Fruit fly (Drosophila melanogaster) whole organism, adult: ENCODE data around the gene CG13998.

Experiments
- CG11617 ChIP-seq: fragments of 200-800 bp; sonication (Bioruptor generic); optimal IDR thresholded peaks from 2 replicates; lab custom pipeline; 2017; ENCODE audit warnings: mild to moderate bottlenecking, missing biosample characterization, missing genetic modification reagents, missing genetic modification characterization
- CG12768 ChIP-seq: fragments of 200-800 bp; sonication (Bioruptor generic); optimal IDR thresholded peaks from 2 replicates; lab custom pipeline; 2017; ENCODE audit warnings: missing biosample characterization, missing genetic modification characterization, mild to moderate bottlenecking, moderate library complexity, missing genetic modification reagents
- CG14711 ChIP-seq: fragments of 200-800 bp; sonication (Bioruptor generic); optimal IDR thresholded peaks from 2 replicates; lab custom pipeline; 2018; ENCODE audit warnings: missing biosample characterization, mild to moderate bottlenecking, missing genetic modification characterization, moderate library complexity
- CG1620 ChIP-seq: fragments of 200-800 bp; sonication (Bioruptor generic); optimal IDR thresholded peaks from 2 replicates; lab custom pipeline; 2016; ENCODE audit warnings: missing biosample characterization, missing genetic modification characterization
- CG33017 ChIP-seq: fragments of 200-800 bp; sonication (Bioruptor generic); optimal IDR thresholded peaks from 2 replicates; lab custom pipeline; 2018; ENCODE audit warnings: missing biosample characterization, mild to moderate bottlenecking, missing genetic modification characterization, moderate library complexity
- CG5204 ChIP-seq: fragments of 200-800 bp; sonication (Bioruptor generic); optimal IDR thresholded peaks from 2 replicates; lab custom pipeline; 2016; ENCODE audit warnings: missing biosample characterization, missing genetic modification characterization
- CG7045 ChIP-seq: fragments of 200-800 bp; sonication (Bioruptor generic); optimal IDR thresholded peaks from 2 replicates; lab custom pipeline; 2017; ENCODE audit warnings: missing biosample characterization, mild to moderate bottlenecking, missing genetic modification characterization
- CG7101 ChIP-seq: fragments of 200-800 bp; sonication (Bioruptor generic); optimal IDR thresholded peaks from 2 replicates; lab custom pipeline; 2018; ENCODE audit warnings: missing biosample characterization, mild to moderate bottlenecking, missing genetic modification characterization, moderate library complexity
- Clk ChIP-seq: fragments of 200-800 bp; sonication (Bioruptor generic); optimal IDR thresholded peaks from 2 replicates; lab custom pipeline; 2017; ENCODE audit warnings: missing biosample characterization, missing genetic modification characterization
- Crg-1 ChIP-seq: fragments of 200-800 bp; sonication (Bioruptor generic); optimal IDR thresholded peaks from 2 replicates; lab custom pipeline; 2016; ENCODE audit warnings: missing biosample characterization, missing genetic modification characterization
- Hr96 ChIP-seq: fragments of 200-800 bp; sonication (Bioruptor generic); optimal IDR thresholded peaks from 2 replicates; lab custom pipeline; 2016; ENCODE audit warnings: missing biosample characterization, missing genetic modification characterization
- Mnt ChIP-seq: fragments of 200-800 bp; sonication (Bioruptor generic); optimal IDR thresholded peaks from 2 replicates; lab custom pipeline; 2016; ENCODE audit warnings: missing biosample characterization, mild to moderate bottlenecking, missing genetic modification characterization
- bab1 ChIP-seq: fragments of 200-800 bp; sonication (Bioruptor generic); optimal IDR thresholded peaks from 3 replicates; lab custom pipeline; 2019; ENCODE audit warnings: missing biosample characterization, mild to moderate bottlenecking, missing genetic modification characterization, moderate library complexity
- cic ChIP-seq: fragments of 200-800 bp; sonication (Bioruptor generic); optimal IDR thresholded peaks from 2 replicates; lab custom pipeline; 2017; ENCODE audit warnings: missing biosample characterization, mild to moderate bottlenecking, missing genetic modification characterization, moderate library complexity
- cnc ChIP-seq, 2 experiments: fragments of >200 bp; optimal IDR thresholded peaks; 2 replicates each; lab custom pipeline; 2017
- kay ChIP-seq: fragments of 200-800 bp; sonication (Bioruptor generic); peaks from one replicate; lab custom pipeline; 2016; ENCODE audit warnings: missing biosample characterization, missing genetic modification characterization, borderline replicate concordance
- ovo ChIP-seq: fragments of 200-800 bp; sonication (Bioruptor generic); optimal IDR thresholded peaks from 2 replicates; lab custom pipeline; 2016; ENCODE audit warnings: missing biosample characterization, missing genetic modification characterization
- pad ChIP-seq: fragments of 200-800 bp; sonication (Bioruptor generic); optimal IDR thresholded peaks from 3 replicates; lab custom pipeline; 2017; ENCODE audit warnings: missing biosample characterization, missing genetic modification characterization, mild to moderate bottlenecking, moderate library complexity, missing genetic modification reagents
- tj ChIP-seq: fragments of 200-800 bp; sonication (Bioruptor generic); optimal IDR thresholded peaks from 3 replicates; lab custom pipeline; 2017; ENCODE audit warnings: missing biosample characterization, mild to moderate bottlenecking, missing genetic modification characterization, moderate library complexity
- toe ChIP-seq: fragments of 200-800 bp; sonication (Bioruptor generic); optimal IDR thresholded peaks from 2 replicates; lab custom pipeline; 2016; ENCODE audit warnings: missing biosample characterization, missing genetic modification characterization

The CG13998 gene

DNA sequence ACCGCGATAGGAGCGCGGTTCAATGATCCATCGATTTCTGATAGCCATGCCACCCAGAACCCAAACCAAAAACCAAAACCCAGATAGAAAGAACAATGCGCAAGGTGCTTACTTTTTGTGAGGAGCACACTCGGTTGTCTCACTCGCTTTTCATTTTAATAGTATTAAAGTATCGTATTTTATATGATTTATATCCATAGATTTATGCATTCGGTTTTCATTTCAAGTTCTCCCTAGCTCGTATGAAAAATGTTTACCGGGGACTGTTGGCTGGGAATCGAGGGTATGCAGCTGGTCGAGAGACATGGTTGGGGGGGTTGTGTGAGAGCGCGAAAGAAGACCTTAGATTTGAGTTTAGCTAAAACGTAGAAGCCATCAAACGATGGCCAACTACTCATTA, 15.4 kb upstream of the CG13998 start:
- TF ChIP-seq CG14711 (tag; lab: Kevin White, UChicago), result no peak
- TF ChIP-seq CG7101, result no peak
- TF ChIP-seq CG33017 (tag; lab: Kevin White, UChicago), result no peak
- no peak for TF ChIP-seq CG7045 (GFP tag; lab: Kevin White, UChicago)
- TF ChIP-seq toe (GFP tag; lab: Kevin White, UChicago), result no peak
- no peak for TF ChIP-seq pad (GFP tag; lab: Kevin White, UChicago)
- TF ChIP-seq ovo (GFP tag; lab: Kevin White, UChicago), result no peak
- no peak for TF ChIP-seq kay (GFP tag; lab: Kevin White, UChicago)
- no peak for TF ChIP-seq bab1
- TF ChIP-seq tj (GFP tag; lab: Kevin White, UChicago), result no peak
- TF ChIP-seq Hr96 (GFP tag; lab: Kevin White, UChicago), result no peak
- no peak for TF ChIP-seq cnc (optimal IDR thresholded peaks at IDR 0.05; lab: Kevin White, UChicago)
- no peak for TF ChIP-seq Mnt (GFP tag; lab: Kevin White, UChicago)

DNA sequence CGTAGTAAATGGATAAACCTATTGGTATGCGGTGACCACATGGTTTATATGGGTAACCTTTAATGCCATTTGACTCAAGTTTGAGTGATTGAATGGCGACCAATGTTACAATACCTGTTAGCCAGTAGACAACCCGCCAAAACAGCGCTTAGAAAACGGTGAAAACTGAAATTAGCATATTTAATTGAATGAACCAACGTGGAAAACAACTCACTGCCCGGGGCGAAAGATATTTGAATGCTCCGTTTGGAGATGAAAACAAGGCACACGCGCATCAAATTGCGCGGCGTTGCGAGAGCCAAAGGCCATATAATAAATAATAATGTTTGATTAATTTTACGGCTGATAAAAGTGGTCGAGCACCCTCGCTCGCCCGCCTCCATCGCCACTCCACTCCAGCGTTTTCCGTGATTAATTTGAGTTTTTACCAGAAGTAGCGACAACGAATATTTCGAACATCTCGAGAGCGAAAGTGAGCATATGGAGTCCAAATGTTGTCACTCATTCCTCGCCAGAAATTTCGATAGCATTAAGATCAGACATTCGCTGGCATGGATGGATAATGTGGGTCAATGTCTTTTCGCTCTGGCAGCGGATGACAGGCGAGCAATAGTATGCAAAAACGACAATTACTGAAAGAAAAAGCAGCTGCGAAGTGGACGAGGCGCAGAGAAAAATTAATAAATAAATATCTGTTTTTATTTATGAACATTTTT, 14.6 kb upstream of the CG13998 start:
- TF ChIP-seq CG7045 (GFP tag; lab: Kevin White, UChicago) (no peak), CG33017 (tag; lab: Kevin White, UChicago) (no peak), toe (GFP tag; lab: Kevin White, UChicago) (no peak), cic (GFP tag; lab: Kevin White, UChicago) (no peak), CG14711 (tag; lab: Kevin White, UChicago) (no peak), cnc (optimal IDR thresholded peaks at IDR 0.05; lab: Kevin White, UChicago) (no peak), CG11617 (GFP tag; lab: Kevin White, UChicago) (no peak), CG7101 (no peak), bab1 (no peak), Mnt (GFP tag; lab: Kevin White, UChicago) (no peak), pad (GFP tag; lab: Kevin White, UChicago) (no peak), Crg-1 (no peak), CG12768 (no peak), CG1620 (GFP tag; lab: Kevin White, UChicago) (no peak), tj (GFP tag; lab: Kevin White, UChicago) (no peak), kay (GFP tag; lab: Kevin White, UChicago) (no peak), Clk (no peak), ovo (GFP tag; lab: Kevin White, UChicago) (no peak), CG5204 (no peak)

DNA sequence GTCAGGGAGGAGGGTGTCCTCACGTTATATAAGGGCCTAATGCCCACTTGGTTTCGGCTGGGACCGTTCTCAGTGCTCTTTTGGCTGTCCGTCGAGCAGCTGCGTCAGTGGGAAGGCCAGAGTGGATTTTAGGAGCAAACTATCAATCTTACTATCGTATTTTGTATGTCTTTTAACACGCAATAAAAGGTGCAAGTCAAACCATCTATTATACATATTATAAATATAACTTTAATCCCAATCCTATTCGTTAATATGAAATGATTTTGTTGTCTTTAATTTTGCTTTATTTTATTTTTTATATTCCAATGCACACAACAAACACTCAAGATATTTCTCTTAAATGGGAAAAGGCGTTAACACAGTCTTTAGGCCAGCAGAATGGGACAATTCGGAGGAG, 12.9 kb upstream of the CG13998 start, which contains the start of gene Ucp4B:
Gene Ucp4B, plus strand, starts transcription at position 301 of the 400 bp plus-strand sequence.
- TF ChIP-seq cic (GFP tag; lab: Kevin White, UChicago), result no peak
- TF ChIP-seq CG5204, result no peak
- no peak for TF ChIP-seq CG1620 (GFP tag; lab: Kevin White, UChicago)
- no peak for TF ChIP-seq toe (GFP tag; lab: Kevin White, UChicago)

DNA sequence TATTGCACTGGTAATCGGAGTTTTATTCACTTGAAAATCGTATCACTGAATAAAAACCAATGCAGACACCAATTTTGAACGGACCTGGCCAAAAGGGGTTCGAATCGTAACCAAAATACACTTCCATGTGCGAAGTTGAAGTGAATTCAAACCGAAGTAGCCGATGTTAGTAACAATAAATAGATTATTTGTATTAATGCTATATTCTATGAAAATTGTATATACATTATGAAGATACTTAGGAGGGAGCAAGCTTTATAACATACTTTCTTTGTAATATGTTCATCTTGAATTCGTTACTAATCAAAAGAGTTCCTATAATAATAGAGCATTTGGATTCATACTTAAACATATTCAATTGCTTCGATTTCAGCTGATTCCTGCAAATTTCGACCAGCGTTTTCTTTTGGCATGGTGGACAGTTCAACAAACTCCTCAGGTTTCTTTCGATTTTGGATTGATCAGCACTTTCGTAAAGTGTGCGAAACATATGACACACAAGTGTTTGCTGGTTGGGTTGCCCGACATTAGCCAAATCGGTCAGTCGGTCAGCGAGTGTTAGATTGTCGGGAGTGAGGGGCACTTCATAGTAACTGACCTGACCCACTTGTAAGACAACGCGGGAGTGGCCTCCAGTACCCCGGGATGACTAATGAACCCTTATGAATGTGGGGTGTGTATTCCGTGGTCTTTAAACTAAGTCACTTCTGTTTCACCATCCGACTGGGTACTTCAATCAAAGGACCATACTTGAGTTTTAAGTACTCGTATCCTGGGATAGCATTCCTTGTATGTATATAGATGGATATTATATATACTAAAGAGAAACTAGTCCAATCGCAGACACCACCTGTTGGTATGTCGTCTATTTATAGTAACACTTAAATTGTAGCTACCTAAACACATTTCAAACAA, 11.3 kb upstream of the CG13998 start, which contains the start of the genes CG13992 and Ucp4C:
Gene CG13992, minus strand, starts transcription at position 51 of the 915 bp plus-strand sequence.
Gene Ucp4C, plus strand, starts transcription at position 865 of the 915 bp plus-strand sequence.
- no peak for TF ChIP-seq toe (GFP tag; lab: Kevin White, UChicago)
- peak; percentile 21 for TF ChIP-seq bab1
- peak; percentile 99 for TF ChIP-seq tj (GFP tag; lab: Kevin White, UChicago)

DNA sequence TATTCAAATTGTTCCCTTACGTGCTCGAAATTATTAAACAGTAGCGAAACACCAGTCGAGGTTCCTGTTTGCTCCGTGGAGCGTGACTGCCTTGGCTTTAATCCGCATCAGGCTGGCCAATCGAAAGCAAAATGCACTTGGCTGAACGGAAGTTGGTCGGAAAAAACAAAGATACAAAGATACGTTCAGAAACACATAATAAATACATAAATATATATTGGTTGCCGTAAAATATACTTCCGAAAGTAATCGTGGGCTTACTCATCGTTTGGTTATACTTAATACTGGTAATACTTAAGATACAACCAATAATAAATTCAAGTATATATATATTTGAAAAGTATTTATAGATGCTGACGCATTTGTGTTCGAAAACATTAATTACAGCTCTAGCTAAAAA, 8.2 kb upstream of the CG13998 start, which contains the start of gene psd:
Gene psd, minus strand, starts transcription at position 101 of the 400 bp plus-strand sequence.
- no peak for TF ChIP-seq toe (GFP tag; lab: Kevin White, UChicago)
- TF ChIP-seq Clk, result no peak
- TF ChIP-seq bab1, result no peak

DNA sequence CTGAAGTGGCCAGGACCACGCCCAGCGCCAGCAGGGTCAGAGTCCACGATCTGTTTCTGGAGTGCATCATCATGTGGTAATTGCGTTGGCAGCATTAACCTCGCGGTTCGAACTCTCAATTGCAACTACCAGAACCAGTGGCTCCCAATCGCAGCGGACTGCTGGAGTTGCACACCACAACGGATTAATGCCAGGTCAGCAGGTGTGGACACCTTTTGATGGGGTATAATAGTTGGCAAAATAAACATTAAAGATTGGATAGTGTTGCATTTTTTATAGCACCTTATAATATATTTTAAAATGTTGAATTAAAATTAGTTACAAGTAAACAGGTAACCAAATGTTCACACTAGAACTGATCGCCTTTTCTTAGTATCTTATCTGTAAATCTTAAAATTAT, 7.6 kb upstream of the CG13998 start:
- TF ChIP-seq CG1620 (GFP tag; lab: Kevin White, UChicago) (no peak), tj (GFP tag; lab: Kevin White, UChicago) (peak; percentile 94)

DNA sequence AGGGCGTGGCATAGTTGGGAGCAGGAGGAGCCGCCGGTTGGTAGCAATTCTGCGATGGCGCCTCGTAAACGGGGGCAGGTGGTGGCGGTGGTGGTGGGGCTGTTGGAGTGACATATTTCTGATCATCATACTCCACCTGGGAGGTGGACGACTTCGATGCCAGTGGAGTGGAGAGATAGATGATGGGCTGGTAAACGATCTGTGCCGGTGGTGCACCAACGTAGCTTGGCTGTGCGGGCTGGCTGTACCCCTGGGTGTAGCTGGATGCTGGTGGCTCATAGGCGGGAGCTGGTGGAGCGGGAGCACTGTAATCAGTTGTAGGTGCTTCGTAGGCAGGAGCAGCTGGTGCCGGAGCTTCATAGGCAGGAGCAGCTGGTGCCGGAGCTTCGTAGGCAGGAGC, 6.6 kb upstream of the CG13998 start:
- TF ChIP-seq CG7101 (no peak), Crg-1 (no peak), CG5204 (no peak), pad (GFP tag; lab: Kevin White, UChicago) (no peak), CG1620 (GFP tag; lab: Kevin White, UChicago) (no peak), kay (GFP tag; lab: Kevin White, UChicago) (no peak), Clk (no peak), cnc (optimal IDR thresholded peaks at IDR 0.05; lab: Kevin White, UChicago) (no peak), CG11617 (GFP tag; lab: Kevin White, UChicago) (no peak), CG14711 (tag; lab: Kevin White, UChicago) (no peak), bab1 (no peak), Mnt (GFP tag; lab: Kevin White, UChicago) (no peak), CG33017 (tag; lab: Kevin White, UChicago) (no peak), CG12768 (no peak)
